Fruit fly (Drosophila melanogaster) whole organism, embryonic: Measurements from ENCODE around the gene CG14851.

Experiments used
- Aef1 ChIP-seq: fragments of 200-800 bp; sonication (Bioruptor generic); IDR thresholded peaks from 3 replicates; pipeline ENCODE4 v1.3.6; 2022; ENCODE audit warnings: missing biosample characterization, missing genetic modification characterization
- Antp ChIP-seq: fragments of 200-800 bp; sonication (Bioruptor generic); optimal IDR thresholded peaks from 3 replicates; lab custom pipeline; 2016; ENCODE audit warnings: missing biosample characterization, missing genetic modification characterization
- Bdp1 ChIP-seq: fragments of 200-800 bp; sonication (Bioruptor generic); optimal IDR thresholded peaks from 3 replicates; lab custom pipeline; 2016; ENCODE audit warnings: missing biosample characterization, missing genetic modification characterization
- CG10366 ChIP-seq: fragments of 200-800 bp; sonication (Bioruptor generic); IDR thresholded peaks from 2 replicates; pipeline ENCODE4 v1.3.6; 2022; ENCODE audit warnings: missing biosample characterization, missing genetic modification characterization
- CG12942 ChIP-seq: fragments of 200-800 bp; sonication (Bioruptor generic); optimal IDR thresholded peaks from 3 replicates; lab custom pipeline; 2016; ENCODE audit warnings: missing biosample characterization, missing genetic modification characterization
- CG13894 ChIP-seq: fragments of 200-800 bp; sonication (Bioruptor generic); optimal IDR thresholded peaks from 3 replicates; lab custom pipeline; 2018; ENCODE audit warnings: missing biosample characterization, mild to moderate bottlenecking, missing genetic modification characterization, moderate library complexity
- CG14441 ChIP-seq: fragments of 200-800 bp; sonication (Bioruptor generic); IDR thresholded peaks from 2 replicates; pipeline ENCODE4 v1.3.6; 2022; ENCODE audit warnings: missing biosample characterization, missing genetic modification characterization
- CG17829 ChIP-seq: fragments of 200-800 bp; optimal IDR thresholded peaks from 2 replicates; lab custom pipeline; 2019; ENCODE audit warnings: missing biosample characterization, mild to moderate bottlenecking, missing genetic modification characterization, moderate library complexity
- CG17912 ChIP-seq: fragments of 200-800 bp; sonication (Bioruptor generic); optimal IDR thresholded peaks from 2 replicates; lab custom pipeline; 2018; ENCODE audit warnings: missing biosample characterization, mild to moderate bottlenecking, missing genetic modification characterization
- CG2199 ChIP-seq: fragments of 200-800 bp; sonication (Bioruptor generic); IDR thresholded peaks from 3 replicates; pipeline ENCODE4 v1.3.6; 2022; ENCODE audit warnings: missing biosample characterization, missing genetic modification characterization
- CG2889 ChIP-seq: fragments of 200-800 bp; sonication (Bioruptor generic); IDR thresholded peaks from 3 replicates; pipeline ENCODE4 v1.3.6; 2022; ENCODE audit warnings: missing biosample characterization, missing genetic modification characterization
- CG4328 ChIP-seq: fragments of 200-800 bp; sonication (Bioruptor generic); optimal IDR thresholded peaks from 3 replicates; lab custom pipeline; 2017; ENCODE audit warnings: missing biosample characterization, missing genetic modification reagents, missing genetic modification characterization
- CG6272 ChIP-seq: fragments of 200-800 bp; sonication (Bioruptor generic); IDR thresholded peaks from 2 replicates; pipeline ENCODE4 v1.3.6; 2022; ENCODE audit warnings: missing biosample characterization, missing genetic modification characterization
- CG6765 ChIP-seq: fragments of 200-800 bp; sonication (Bioruptor generic); optimal IDR thresholded peaks from 3 replicates; lab custom pipeline; 2017; ENCODE audit warnings: missing biosample characterization, mild to moderate bottlenecking, missing genetic modification characterization
- CG7928 ChIP-seq: fragments of 200-800 bp; sonication (Bioruptor generic); optimal IDR thresholded peaks from 2 replicates; lab custom pipeline; 2017; ENCODE audit warnings: missing biosample characterization, mild to moderate bottlenecking, missing genetic modification characterization
- CG8765 ChIP-seq: fragments of 200-800 bp; sonication (Bioruptor generic); IDR thresholded peaks from 2 replicates; pipeline ENCODE4 v1.3.6; 2022; ENCODE audit warnings: missing biosample characterization, missing genetic modification characterization
- CG9215 ChIP-seq: fragments of 200-800 bp; sonication (Bioruptor generic); IDR thresholded peaks from 2 replicates; pipeline ENCODE4 v1.3.6; 2022; ENCODE audit warnings: missing biosample characterization, missing genetic modification characterization
- CG9609 ChIP-seq: fragments of 200-800 bp; sonication (Bioruptor generic); optimal IDR thresholded peaks from 3 replicates; lab custom pipeline; 2016; ENCODE audit warnings: missing biosample characterization, missing genetic modification characterization
- CG9727 ChIP-seq: fragments of 200-800 bp; sonication (Bioruptor generic); optimal IDR thresholded peaks from 3 replicates; lab custom pipeline; 2017; ENCODE audit warnings: missing biosample characterization, mild to moderate bottlenecking, missing genetic modification characterization
- CG9876 ChIP-seq: fragments of 200-800 bp; sonication (Bioruptor generic); optimal IDR thresholded peaks from 2 replicates; lab custom pipeline; 2016; ENCODE audit warnings: missing biosample characterization, missing genetic modification characterization
- CG9932 ChIP-seq: fragments of 200-800 bp; sonication (Bioruptor generic); IDR thresholded peaks from 2 replicates; pipeline ENCODE4 v1.3.6; 2022; ENCODE audit warnings: missing biosample characterization, missing genetic modification characterization
- Dp ChIP-seq: fragments of 200-800 bp; sonication (Bioruptor generic); optimal IDR thresholded peaks from 2 replicates; lab custom pipeline; 2018; ENCODE audit warnings: missing biosample characterization, mild to moderate bottlenecking, missing genetic modification characterization, moderate library complexity
- Drgx ChIP-seq: fragments of 200-800 bp; sonication (Bioruptor generic); IDR thresholded peaks from 2 replicates; pipeline ENCODE4 v1.3.6; 2022; ENCODE audit warnings: missing biosample characterization, missing genetic modification characterization
- Ets65A ChIP-seq: fragments of 200-800 bp; sonication (Bioruptor generic); peaks from one replicate; lab custom pipeline; 2016; ENCODE audit warnings: missing biosample characterization, missing genetic modification characterization
- Ets97D ChIP-seq: fragments of 200-800 bp; sonication (Bioruptor generic); optimal IDR thresholded peaks from 3 replicates; lab custom pipeline; 2016; ENCODE audit warnings: missing biosample characterization, missing genetic modification characterization
- Hr78 ChIP-seq, 2 experiments: fragments of 200-800 bp in 1 of 2; fragments of >200 bp in 1 of 2; sonication (Bioruptor generic) in 1 of 2; optimal IDR thresholded peaks; 2 replicates each; lab custom pipeline; 2017 to 2019; ENCODE audit warnings: missing biosample characterization in 2 of 2, missing genetic modification characterization in 2 of 2, mild to moderate bottlenecking in 1 of 2, moderate library complexity in 1 of 2
- Jarid2 ChIP-seq: fragments of 200-800 bp; sonication (Bioruptor generic); optimal IDR thresholded peaks from 3 replicates; lab custom pipeline; 2017; ENCODE audit warnings: mild to moderate bottlenecking, missing biosample characterization, missing genetic modification reagents, missing genetic modification characterization
- Mad ChIP-seq: fragments of 200-800 bp; sonication (Bioruptor generic); optimal IDR thresholded peaks from 2 replicates; lab custom pipeline; 2016; ENCODE audit warnings: missing biosample characterization, missing genetic modification characterization
- NFAT ChIP-seq: fragments of 200-800 bp; sonication (Bioruptor generic); IDR thresholded peaks from 2 replicates; pipeline ENCODE4 v1.3.6; 2022; ENCODE audit warnings: missing biosample characterization, missing genetic modification characterization
- Opbp ChIP-seq: fragments of 200-800 bp; sonication (Bioruptor generic); IDR thresholded peaks from 3 replicates; pipeline ENCODE4 v1.3.6; 2022; ENCODE audit warnings: missing biosample characterization, missing genetic modification characterization; ENCODE audit not compliant: partially characterized antibody
- abd-A ChIP-seq: fragments of 200-800 bp; sonication (Bioruptor generic); optimal IDR thresholded peaks from 3 replicates; lab custom pipeline; 2019; ENCODE audit warnings: missing biosample characterization, mild to moderate bottlenecking, missing genetic modification characterization, moderate library complexity
- chinmo ChIP-seq: fragments of 200-800 bp; sonication (Bioruptor generic); IDR thresholded peaks from 4 replicates; pipeline ENCODE4 v1.3.6; 2022; ENCODE audit warnings: missing biosample characterization, missing genetic modification characterization; ENCODE audit not compliant: partially characterized antibody
- chn ChIP-seq: fragments of 200-800 bp; sonication (Bioruptor generic); optimal IDR thresholded peaks from 2 replicates; lab custom pipeline; 2016; ENCODE audit warnings: missing biosample characterization, missing genetic modification characterization
- corto ChIP-seq: fragments of 200-800 bp; sonication (Bioruptor generic); optimal IDR thresholded peaks from 2 replicates; lab custom pipeline; 2016; ENCODE audit warnings: missing biosample characterization, mild to moderate bottlenecking, missing genetic modification characterization, moderate library complexity
- dimm ChIP-seq: fragments of 200-800 bp; sonication (Bioruptor generic); IDR thresholded peaks from 2 replicates; pipeline ENCODE4 v1.3.6; 2022; ENCODE audit warnings: missing biosample characterization, missing genetic modification characterization
- dysf ChIP-seq: fragments of 200-800 bp; sonication (Bioruptor generic); IDR thresholded peaks from 3 replicates; pipeline ENCODE4 v1.3.6; 2022; ENCODE audit warnings: missing biosample characterization, missing genetic modification characterization
- gcm ChIP-seq: fragments of 200-800 bp; sonication (Bioruptor generic); optimal IDR thresholded peaks from 2 replicates; lab custom pipeline; 2019; ENCODE audit warnings: missing biosample characterization, mild to moderate bottlenecking, missing genetic modification characterization, moderate library complexity
- knrl ChIP-seq: fragments of 200-800 bp; sonication (Bioruptor generic); IDR thresholded peaks from 3 replicates; pipeline ENCODE4 v1.3.6; 2022; ENCODE audit warnings: missing biosample characterization, missing genetic modification characterization; ENCODE audit not compliant: partially characterized antibody
- lab ChIP-seq: fragments of 200-800 bp; sonication (Bioruptor generic); optimal IDR thresholded peaks from 3 replicates; lab custom pipeline; 2017; ENCODE audit warnings: missing biosample characterization, missing genetic modification characterization, mild to moderate bottlenecking, moderate library complexity, missing genetic modification reagents
- odd ChIP-seq: fragments of 200-800 bp; sonication (Bioruptor generic); optimal IDR thresholded peaks from 2 replicates; lab custom pipeline; 2017; ENCODE audit warnings: missing biosample characterization, mild to moderate bottlenecking, missing genetic modification characterization
- p53 ChIP-seq: fragments of 200-800 bp; sonication (Bioruptor generic); optimal IDR thresholded peaks from 2 replicates; lab custom pipeline; 2016; ENCODE audit warnings: missing biosample characterization, missing genetic modification characterization
- peb ChIP-seq: fragments of 200-800 bp; sonication (Bioruptor generic); IDR thresholded peaks from 2 replicates; pipeline ENCODE4 v1.3.6; 2022; ENCODE audit warnings: missing biosample characterization, missing genetic modification characterization
- pita ChIP-seq: fragments of 200-800 bp; sonication (Bioruptor generic); optimal IDR thresholded peaks from 2 replicates; lab custom pipeline; 2017; ENCODE audit warnings: missing biosample characterization, mild to moderate bottlenecking, missing genetic modification characterization
- pzg ChIP-seq: fragments of 200-800 bp; sonication (Bioruptor generic); optimal IDR thresholded peaks from 3 replicates; lab custom pipeline; 2018; ENCODE audit warnings: missing biosample characterization, mild to moderate bottlenecking, missing genetic modification characterization, moderate library complexity
- ro ChIP-seq: fragments of 200-800 bp; sonication (Bioruptor generic); IDR thresholded peaks from 2 replicates; pipeline ENCODE4 v1.3.6; 2022; ENCODE audit warnings: missing biosample characterization, missing genetic modification characterization
- row ChIP-seq: fragments of 200-800 bp; sonication (Bioruptor generic); IDR thresholded peaks from 3 replicates; pipeline ENCODE4 v1.3.6; 2022; ENCODE audit warnings: missing biosample characterization, missing genetic modification characterization
- slbo ChIP-seq: fragments of 200-800 bp; sonication (Bioruptor generic); IDR thresholded peaks from 2 replicates; pipeline ENCODE4 v1.3.6; 2022; ENCODE audit warnings: missing biosample characterization, missing genetic modification characterization
- unpg ChIP-seq: fragments of 200-800 bp; sonication (Bioruptor generic); optimal IDR thresholded peaks from 3 replicates; lab custom pipeline; 2018; ENCODE audit warnings: missing biosample characterization, mild to moderate bottlenecking, missing genetic modification characterization, moderate library complexity

The CG14851 gene

DNA sequence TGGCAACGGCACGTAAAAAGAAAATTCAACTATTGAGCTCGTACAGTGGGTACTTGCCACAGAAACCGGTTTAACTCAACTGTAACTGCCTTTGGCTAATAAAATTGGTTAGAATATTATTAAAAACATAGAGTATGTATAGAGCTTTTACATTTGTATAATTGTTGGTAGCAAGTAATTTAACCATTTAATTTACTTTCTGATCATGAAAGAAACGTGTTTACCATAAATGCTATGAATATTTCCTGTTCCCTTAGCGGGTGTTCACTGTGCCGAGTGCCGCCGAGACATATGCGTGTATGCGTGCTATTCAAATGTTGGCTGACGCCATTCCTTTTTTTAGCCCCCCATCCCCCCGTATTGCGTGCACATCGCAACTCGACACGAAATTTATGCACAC lies 13.4 kb upstream of the CG14851 start (continued):
- no peak for TF ChIP-seq CG9876 (GFP tag; lab: Kevin White, UChicago)
- TF ChIP-seq dysf (GFP tag; lab: Robert Waterston, UW), result 0 out of 3 replicates have a peak, but pooled peaks have one; percentile 27
- no peak for TF ChIP-seq CG9727
- TF ChIP-seq CG9215, result no peak
- peak; percentile 32 for TF ChIP-seq lab (GFP tag; lab: Kevin White, UChicago)
- TF ChIP-seq row (GFP tag; lab: Robert Waterston, UW), result peak; percentile 62
- TF ChIP-seq, all 482 proteins: peak for 17

DNA sequence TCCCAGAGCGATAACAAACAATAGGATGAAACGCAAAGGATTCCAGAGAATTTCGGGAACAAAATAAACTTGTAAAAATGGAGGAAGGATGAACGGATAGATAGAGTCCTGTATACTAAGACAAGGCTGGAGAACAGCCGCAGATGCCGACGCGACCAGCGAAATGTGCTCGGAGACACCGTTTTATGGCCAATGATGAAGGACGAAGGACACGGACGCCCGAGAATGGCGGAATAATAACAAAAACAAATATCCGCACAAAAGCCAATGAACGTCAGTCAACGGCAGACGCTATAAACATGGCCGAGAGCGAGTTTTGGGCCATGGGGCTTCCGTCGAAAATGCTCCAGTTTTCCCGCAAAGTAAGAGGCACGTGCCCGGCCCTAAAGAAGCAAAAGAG lies 7.1 kb upstream of the CG14851 start:
- TF ChIP-seq odd (GFP tag; lab: Kevin White, UChicago) (no peak), CG4328 (no peak), CG13894 (tag; lab: Kevin White, UChicago) (peak; percentile 68), dimm (GFP tag; lab: Robert Waterston, UW) (no peak), pita (GFP tag; lab: Kevin White, UChicago) (no peak), CG12942 (GFP tag; lab: Kevin White, UChicago) (no peak), CG9727 (no peak), chn (GFP tag; lab: Kevin White, UChicago) (no peak), Ets65A (peak; percentile 1), knrl (no peak), abd-A (tag; lab: Kevin White, UChicago) (peak; percentile 56), Opbp (GFP tag; lab: Robert Waterston, UW) (no peak), peb (no peak), Mad (no peak), Bdp1 (GFP tag; lab: Kevin White, UChicago) (no peak), chinmo (GFP tag; lab: Robert Waterston, UW) (no peak), CG8765 (no peak), CG6272 (GFP tag; lab: Robert Waterston, UW) (no peak), pzg (no peak), Aef1 (GFP tag; lab: Robert Waterston, UW) (no peak), CG9932 (GFP tag; lab: Robert Waterston, UW) (no peak)

DNA sequence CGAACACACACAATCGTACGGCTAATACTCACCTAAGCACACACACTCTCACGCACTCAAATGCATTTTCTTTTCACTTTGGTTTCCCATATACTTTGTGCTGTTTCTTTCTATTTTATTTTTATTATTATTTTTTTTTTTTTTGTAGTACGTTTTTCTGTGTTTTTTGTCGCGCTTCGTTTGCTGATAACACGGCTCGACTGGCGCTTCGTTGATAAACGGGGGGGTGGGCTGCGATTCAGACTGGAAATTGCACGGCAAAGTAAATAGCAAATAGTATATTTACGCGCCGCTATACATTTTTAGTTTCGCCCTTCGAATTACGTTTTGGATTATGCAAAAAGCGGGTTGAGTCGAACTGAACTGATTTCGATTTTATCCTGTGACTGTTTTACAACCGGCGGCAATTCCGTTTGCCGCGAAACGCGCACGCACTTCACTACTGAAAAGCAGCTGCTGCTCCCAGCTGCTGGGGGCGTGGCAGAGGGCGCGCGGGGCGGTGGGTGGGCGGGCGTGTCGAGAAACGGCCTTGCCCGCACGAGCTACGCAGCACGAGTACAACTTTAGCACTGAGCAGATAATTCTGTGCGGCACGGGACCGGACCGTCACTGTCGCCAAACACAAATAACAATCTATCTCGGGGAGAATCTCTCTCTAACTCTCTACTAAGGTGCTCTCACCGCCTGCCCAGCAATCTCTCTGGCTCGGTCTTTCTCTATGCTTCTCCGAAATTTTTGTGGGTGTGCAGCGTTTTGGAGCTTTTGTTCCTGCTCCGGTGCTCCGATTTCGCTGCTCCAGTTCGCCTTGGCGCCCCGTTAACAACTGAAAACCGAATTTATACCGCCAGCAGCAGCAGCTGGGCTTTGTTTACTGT lies 4.4 kb upstream of the CG14851 start, which contains the start of gene Pde6:
Gene Pde6 (minus strand): TSS at position 825 of the 875 bp plus-strand sequence.
- TF ChIP-seq Drgx (GFP tag; lab: Robert Waterston, UW) (peak; percentile 80), chinmo (GFP tag; lab: Robert Waterston, UW) (peak; percentile 73; the same call in 2 of the 4 replicates), CG9609 (GFP tag; lab: Kevin White, UChicago) (no peak), ro (GFP tag; lab: Robert Waterston, UW) (no peak), unpg (GFP tag; lab: Kevin White, UChicago) (no peak), Hr78 (GFP tag; optimal IDR thresholded peaks at IDR 0.05; lab: Kevin White, UChicago) (no peak), CG6765 (no peak), p53 (GFP tag; lab: Kevin White, UChicago) (no peak), CG7928 (GFP tag; lab: Kevin White, UChicago) (no peak), Dp (GFP tag; lab: Kevin White, UChicago) (no peak), CG17912 (GFP tag; lab: Kevin White, UChicago) (no peak), slbo (GFP tag; lab: Robert Waterston, UW) (no peak), NFAT (GFP tag; lab: Robert Waterston, UW) (0 out of 2 replicates have a peak, but pooled peaks have one; percentile 19), gcm (no peak), Jarid2 (GFP tag; lab: Kevin White, UChicago) (peak; percentile 82), corto (no peak), CG10366 (GFP tag; lab: Robert Waterston, UW) (no peak), CG17829 (tag; lab: Kevin White, UChicago) (no peak), CG14441 (0 out of 2 replicates have a peak, but pooled peaks have one; percentile 16), Ets97D (GFP tag; lab: Kevin White, UChicago) (no peak), CG2199 (peak; percentile 43; the same call in 1 of the 3 replicates), Antp (no peak), CG2889 (GFP tag; lab: Robert Waterston, UW) (no peak)
